Worm (Caenorhabditis elegans) whole organism, L2 larva: Measurements from ENCODE around the gene R102.3.
"Not testable (repeated sequence)": the region's sequence is repeated elsewhere in the genome, so short reads cannot be mapped to it uniquely, and the experiment has no call there.

Source experiments
- F13H6.1 ChIP-seq: sonication (generic microtip); optimal IDR thresholded peaks from 2 replicates; lab custom pipeline; 2016; ENCODE audit warnings: missing genetic modification characterization, missing compliant biosample characterization
- R02D3.7 ChIP-seq: fragments of 150-350 bp; optimal IDR thresholded peaks from 2 replicates; lab custom pipeline; 2014; ENCODE audit warnings: missing biosample characterization, missing genetic modification characterization
- Y55F3AM.14 ChIP-seq: fragments of 200-800 bp; sonication (Bioruptor generic); optimal IDR thresholded peaks from 2 replicates; lab custom pipeline; 2018; ENCODE audit warnings: mild to moderate bottlenecking, missing genetic modification characterization, missing compliant biosample characterization
- alr-1 ChIP-seq: fragments of 150-350 bp; optimal IDR thresholded peaks from 2 replicates; lab custom pipeline; 2014; ENCODE audit warnings: missing biosample characterization, missing genetic modification characterization
- ceh-82 ChIP-seq: fragments of 150-350 bp; optimal IDR thresholded peaks from 2 replicates; lab custom pipeline; 2014; ENCODE audit warnings: missing biosample characterization, missing genetic modification characterization
- dmd-4 ChIP-seq: sonication (generic microtip); optimal IDR thresholded peaks from 2 replicates; lab custom pipeline; 2017; ENCODE audit warnings: missing biosample characterization, missing genetic modification characterization
- egl-27 ChIP-seq: sonication (generic microtip); optimal IDR thresholded peaks from 3 replicates; lab custom pipeline; 2017; ENCODE audit warnings: missing biosample characterization, missing genetic modification reagents, missing genetic modification characterization
- elt-3 ChIP-seq: sonication (generic microtip); optimal IDR thresholded peaks from 2 replicates; lab custom pipeline; 2017; ENCODE audit warnings: missing biosample characterization, missing genetic modification characterization
- fos-1 ChIP-seq: fragments of 150-350 bp; optimal IDR thresholded peaks from 2 replicates; lab custom pipeline; 2014; ENCODE audit warnings: missing biosample characterization, missing genetic modification characterization
- gmeb-1 ChIP-seq: fragments of 150-350 bp; optimal IDR thresholded peaks from 2 replicates; lab custom pipeline; 2014; ENCODE audit warnings: missing biosample characterization, missing genetic modification characterization
- lin-11 ChIP-seq: fragments of 150-350 bp; sonication (generic microtip); optimal IDR thresholded peaks from 2 replicates; lab custom pipeline; 2014; ENCODE audit warnings: missing biosample characterization, missing genetic modification characterization, inconsistent platforms, mixed read lengths
- lsy-2 ChIP-seq, 2 experiments: fragments of 150-350 bp in 1 of 2; sonication (generic microtip) in 1 of 2; optimal IDR thresholded peaks; 2 replicates each; lab custom pipeline; 2014 to 2017; ENCODE audit warnings: missing biosample characterization in 2 of 2, missing genetic modification characterization in 2 of 2
- mab-5 ChIP-seq: fragments of 150-350 bp; optimal IDR thresholded peaks from 2 replicates; lab custom pipeline; 2014; ENCODE audit warnings: missing biosample characterization, missing genetic modification characterization
- mbf-1 ChIP-seq: sonication (generic microtip); optimal IDR thresholded peaks from 2 replicates; lab custom pipeline; 2017; ENCODE audit warnings: missing biosample characterization, missing genetic modification characterization
- nhr-11 ChIP-seq: fragments of 150-350 bp; optimal IDR thresholded peaks from 2 replicates; lab custom pipeline; 2014; ENCODE audit warnings: missing biosample characterization, missing genetic modification characterization
- nhr-12 ChIP-seq: fragments of 150-350 bp; optimal IDR thresholded peaks from 2 replicates; lab custom pipeline; 2014; ENCODE audit warnings: missing biosample characterization, missing genetic modification characterization
- nhr-129 ChIP-seq: fragments of 150-350 bp; optimal IDR thresholded peaks from 2 replicates; lab custom pipeline; 2014; ENCODE audit warnings: missing biosample characterization, missing genetic modification characterization
- nhr-21 ChIP-seq: fragments of 150-350 bp; optimal IDR thresholded peaks from 2 replicates; lab custom pipeline; 2014; ENCODE audit warnings: missing biosample characterization, missing genetic modification characterization
- nhr-237 ChIP-seq: fragments of 150-350 bp; optimal IDR thresholded peaks from 2 replicates; lab custom pipeline; 2014; ENCODE audit warnings: missing biosample characterization, missing genetic modification characterization
- nhr-25 ChIP-seq: fragments of 150-350 bp; sonication (generic microtip); optimal IDR thresholded peaks from 3 replicates; lab custom pipeline; 2014; ENCODE audit warnings: missing biosample characterization, missing genetic modification characterization
- nhr-6 ChIP-seq: fragments of 150-350 bp; optimal IDR thresholded peaks from 2 replicates; lab custom pipeline; 2014; ENCODE audit warnings: missing biosample characterization, missing genetic modification characterization
- nhr-77 ChIP-seq: fragments of 150-350 bp; optimal IDR thresholded peaks from 2 replicates; lab custom pipeline; 2014; ENCODE audit warnings: missing biosample characterization, missing genetic modification characterization
- peb-1 ChIP-seq: fragments of 150-350 bp; optimal IDR thresholded peaks from 2 replicates; lab custom pipeline; 2014; ENCODE audit warnings: missing biosample characterization, missing genetic modification characterization
- skn-1 ChIP-seq: sonication (generic microtip); optimal IDR thresholded peaks from 2 replicates; lab custom pipeline; 2017; ENCODE audit warnings: missing biosample characterization, missing genetic modification characterization
- sma-3 ChIP-seq: sonication (generic microtip); optimal IDR thresholded peaks from 2 replicates; lab custom pipeline; 2016; ENCODE audit warnings: missing genetic modification reagents, missing genetic modification characterization, missing compliant biosample characterization
- sma-9 ChIP-seq, 2 experiments: fragments of 150-350 bp in 1 of 2; sonication (generic microtip) in 1 of 2; optimal IDR thresholded peaks; 2 replicates each; lab custom pipeline; 2014 to 2016; ENCODE audit warnings: missing genetic modification characterization in 2 of 2, mild to moderate bottlenecking in 1 of 2, missing biosample characterization in 1 of 2, missing compliant biosample characterization in 1 of 2, missing genetic modification reagents in 1 of 2, moderate library complexity in 1 of 2
- snpc-4 ChIP-seq: fragments of 150-350 bp; optimal IDR thresholded peaks from 2 replicates; lab custom pipeline; 2014; ENCODE audit warnings: missing biosample characterization, missing genetic modification characterization
- unc-39 ChIP-seq: fragments of 150-350 bp; optimal IDR thresholded peaks from 2 replicates; lab custom pipeline; 2014; ENCODE audit warnings: missing biosample characterization, missing genetic modification characterization
- unc-62 ChIP-seq: fragments of 150-350 bp; optimal IDR thresholded peaks from 2 replicates; lab custom pipeline; 2014; ENCODE audit warnings: missing biosample characterization, missing genetic modification reagents, missing genetic modification characterization
- ztf-1 ChIP-seq: fragments of 200-800 bp; sonication (Bioruptor generic); conservative IDR thresholded peaks from 2 replicates; pipeline ENCODE4 v1.3.6; 2022; ENCODE audit warnings: missing genetic modification characterization, missing compliant biosample characterization
- ztf-11 ChIP-seq: sonication (generic microtip); optimal IDR thresholded peaks from 2 replicates; lab custom pipeline; 2017; ENCODE audit warnings: missing biosample characterization, missing genetic modification characterization
- ztf-4 ChIP-seq: fragments of 150-350 bp; optimal IDR thresholded peaks from 2 replicates; lab custom pipeline; 2014; ENCODE audit warnings: missing biosample characterization, missing genetic modification characterization

R102.3 gene

DNA sequence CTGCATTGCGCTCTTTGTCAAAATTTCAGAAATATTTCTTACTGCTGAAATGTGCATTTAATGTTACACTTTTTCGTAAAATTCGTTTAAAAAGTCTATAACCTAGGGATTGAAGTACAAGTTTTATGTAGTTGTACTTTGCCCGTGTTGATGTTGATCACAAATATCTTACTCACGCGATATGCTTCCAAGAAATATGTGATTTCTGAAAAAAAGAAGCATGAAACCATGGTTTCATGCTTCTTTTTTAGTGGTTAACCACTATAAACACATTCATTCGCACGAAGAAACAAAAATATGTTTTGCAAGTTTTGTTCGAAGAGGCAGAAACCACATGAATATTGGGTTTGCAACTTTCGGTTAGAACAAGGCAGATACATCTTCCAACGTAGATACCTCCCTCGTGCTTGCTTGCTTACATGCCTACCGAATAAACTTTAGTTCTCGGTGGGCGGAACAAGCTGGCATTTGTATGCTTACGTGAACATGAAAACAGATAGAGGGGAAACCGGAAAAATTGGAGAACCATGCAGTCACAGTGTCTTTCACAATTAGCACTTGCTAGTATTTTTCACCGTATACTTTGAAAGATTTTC lies at the start of gene R102.3:
TSS of gene R102.3 (plus strand) at position 546 of the 596 bp plus-strand sequence.
- TF ChIP-seq ceh-82 (tag; lab: Kevin White, UChicago) (no peak), sma-3 (GFP tag; lab: Kevin White, UChicago) (no peak), nhr-11 (tag; lab: Kevin White, UChicago) (no peak), nhr-21 (tag; lab: Kevin White, UChicago) (peak; percentile 54), unc-62 (GFP tag; lab: Kevin White, UChicago) (no peak), sma-9 (GFP tag; optimal IDR thresholded peaks at IDR 0.05; lab: Kevin White, UChicago) (no peak), sma-9 (tag; optimal IDR thresholded peaks at IDR 0.05; lab: Kevin White, UChicago) (no peak)
- TF ChIP-seq, all 48 proteins: peak for 1

DNA sequence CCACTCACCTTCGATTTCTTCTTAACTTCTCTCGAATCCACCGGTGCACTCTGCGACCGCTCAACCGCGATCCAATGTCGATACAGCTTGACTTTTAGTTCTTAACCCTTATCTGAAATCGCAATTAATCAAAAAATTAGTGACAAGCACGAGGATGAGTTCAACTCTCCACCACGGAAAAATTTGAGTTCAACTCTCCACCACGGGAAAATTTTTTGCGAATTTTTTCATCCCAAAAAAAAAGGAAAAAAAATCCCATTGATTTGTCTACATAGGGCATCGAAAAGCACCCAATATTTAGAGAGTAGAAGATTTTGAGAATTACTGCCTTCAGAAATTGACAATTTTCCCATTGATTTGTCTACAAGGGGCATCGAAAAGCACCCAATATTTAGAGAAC lies 35.3 kb upstream of the R102.3 start, which contains the start of gene glb-19:
TSS of gene glb-19 (minus strand) at position 101 of the 400 bp plus-strand sequence.
- TF ChIP-seq nhr-77, mab-5, alr-1 (tag; lab: Kevin White, UChicago): not testable (repeated sequence)
- TF ChIP-seq, all 48 proteins: peak for 0; not testable (repeated sequence) for 48

- TF ChIP-seq ztf-4 (tag; lab: Kevin White, UChicago) (no peak), alr-1 (tag; lab: Kevin White, UChicago) (no peak), Y55F3AM.14 (GFP tag; lab: Kevin White, UChicago) (no peak), fos-1 (tag; lab: Kevin White, UChicago) (peak; percentile 31), nhr-6 (no peak), lsy-2 (tag; optimal IDR thresholded peaks at IDR 0.05; lab: Kevin White, UChicago) (no peak), egl-27 (tag; lab: Kevin White, UChicago) (no peak)
Observed at ce11 chrIV:10656770-10657323, 32.5 kb upstream of the R102.3 start, which contains the start of gene K08C7.1. Gene K08C7.1, plus strand, starts transcription at chrIV:10656812.

- TF ChIP-seq fos-1 (tag; lab: Kevin White, UChicago): peak; percentile 62
- no peak for TF ChIP-seq Y55F3AM.14 (GFP tag; lab: Kevin White, UChicago)
- TF ChIP-seq, all 48 proteins: peak for 1
Observed at ce11 chrIV:10661072-10661471, 28.2 kb upstream of the R102.3 start.

- no peak for TF ChIP-seq ztf-1 (GFP tag; lab: Robert Waterston, UW)
- no peak for TF ChIP-seq lin-11 (tag; lab: Kevin White, UChicago)
- TF ChIP-seq nhr-237 (tag; lab: Kevin White, UChicago): no peak
- TF ChIP-seq gmeb-1 (tag; lab: Kevin White, UChicago): peak; percentile 8
- TF ChIP-seq sma-9 (GFP tag; optimal IDR thresholded peaks at IDR 0.05; lab: Kevin White, UChicago): no peak
- no peak for TF ChIP-seq sma-9 (tag; optimal IDR thresholded peaks at IDR 0.05; lab: Kevin White, UChicago)
- TF ChIP-seq nhr-21 (tag; lab: Kevin White, UChicago): no peak
- TF ChIP-seq R02D3.7 (tag; lab: Kevin White, UChicago): no peak
- TF ChIP-seq nhr-12 (tag; lab: Kevin White, UChicago): no peak
- TF ChIP-seq skn-1 (tag; lab: Kevin White, UChicago): no peak
- peak; percentile 52 for TF ChIP-seq fos-1 (tag; lab: Kevin White, UChicago)
- no peak for TF ChIP-seq nhr-25
- TF ChIP-seq, all 48 proteins: peak for 2
Observed at ce11 chrIV:10661760-10662159, 27.6 kb upstream of the R102.3 start, which contains the start of gene fmo-1. Gene fmo-1, plus strand, starts transcription at chrIV:10661857.

DNA sequence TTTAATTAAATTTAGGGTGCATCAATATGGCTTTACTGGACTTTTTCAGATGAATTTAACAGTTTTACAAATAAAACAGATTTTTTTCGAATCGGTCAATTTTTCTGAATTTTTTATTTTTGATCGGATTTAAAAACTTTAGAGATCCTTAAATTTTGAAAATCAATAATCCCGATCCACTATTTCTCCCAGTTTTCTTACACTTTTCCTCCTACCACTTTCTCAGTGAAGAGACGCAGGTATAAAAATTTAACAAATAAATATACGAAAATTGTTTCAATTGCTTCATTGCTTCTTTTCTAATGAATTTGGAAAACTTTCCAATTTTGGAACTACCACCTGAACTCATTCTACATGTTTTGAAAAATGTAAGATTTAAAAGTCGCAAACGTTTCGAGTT lies 25.2 kb upstream of the R102.3 start, which contains the start of gene K08C7.7:
TSS of gene K08C7.7 (plus strand) at position 301 of the 400 bp plus-strand sequence.
- TF ChIP-seq nhr-77 (tag; lab: Kevin White, UChicago) (no peak), mab-5 (tag; lab: Kevin White, UChicago) (no peak), snpc-4 (no peak), ztf-11 (tag; lab: Kevin White, UChicago) (no peak), F13H6.1 (tag; lab: Kevin White, UChicago) (no peak), nhr-129 (tag; lab: Kevin White, UChicago) (no peak), ztf-1 (GFP tag; lab: Robert Waterston, UW) (no peak), sma-9 (GFP tag; optimal IDR thresholded peaks at IDR 0.05; lab: Kevin White, UChicago) (no peak), sma-9 (tag; optimal IDR thresholded peaks at IDR 0.05; lab: Kevin White, UChicago) (no peak), ztf-4 (tag; lab: Kevin White, UChicago) (no peak), unc-62 (GFP tag; lab: Kevin White, UChicago) (no peak), dmd-4 (tag; lab: Kevin White, UChicago) (no peak), nhr-11 (tag; lab: Kevin White, UChicago) (no peak), unc-39 (tag; lab: Kevin White, UChicago) (no peak), peb-1 (no peak), mbf-1 (tag; lab: Kevin White, UChicago) (no peak), lsy-2 (tag; optimal IDR thresholded peaks at IDR 0.05; lab: Kevin White, UChicago) (no peak), ceh-82 (tag; lab: Kevin White, UChicago) (no peak), alr-1 (tag; lab: Kevin White, UChicago) (no peak), fos-1 (tag; lab: Kevin White, UChicago) (no peak), elt-3 (tag; lab: Kevin White, UChicago) (no peak)
- TF ChIP-seq, all 48 proteins: peak for 0
